Fruit fly (Drosophila melanogaster): ENCODE data around the gene CG44094.

Gene CG44094

dm6 chr3R:14576692-14577646 is 558 bp upstream of the CG44094 start, which contains the start of gene stumps:
Gene stumps (plus strand): TSS chr3R:14577217.
- no peak for TF ChIP-seq brk (GFP tag; optimal IDR thresholded peaks at IDR 0.05)

DNA sequence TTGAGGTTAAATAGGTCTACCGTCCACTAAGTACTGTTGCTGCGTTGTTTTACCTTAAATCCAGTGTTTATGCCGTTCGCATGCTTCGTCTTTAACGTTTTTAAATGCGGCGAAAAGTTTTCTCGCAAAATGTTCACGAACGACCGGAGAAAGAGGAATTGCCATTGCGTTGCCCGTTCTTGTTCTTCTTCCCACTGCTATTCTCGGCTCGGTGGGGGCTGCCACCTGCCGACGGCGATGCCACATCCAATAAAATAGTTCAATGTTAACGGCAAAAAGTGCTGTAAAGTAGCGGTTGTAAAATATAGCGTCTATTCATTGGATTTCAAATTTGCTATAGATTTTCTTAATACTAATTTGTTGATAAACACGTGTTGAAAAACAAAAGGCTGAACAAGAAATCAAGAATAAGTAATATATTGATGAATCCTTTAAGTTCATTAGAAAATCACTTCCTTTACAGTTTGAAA is 658 bp downstream of the CG44094 start, which contains the start of gene CG7987:
Gene CG7987 (minus strand): TSS at position 170 of the 470 bp plus-strand sequence.
- no peak for TF ChIP-seq Hr78 (GFP tag; optimal IDR thresholded peaks at IDR 0.05)
- TF ChIP-seq rgr (GFP tag; optimal IDR thresholded peaks at IDR 0.05): peak; percentile 27
- no peak for TF ChIP-seq sv (GFP tag; optimal IDR thresholded peaks at IDR 0.05)
- TF ChIP-seq CG32264 (GFP tag; optimal IDR thresholded peaks at IDR 0.05): no peak
- no peak for TF ChIP-seq Dif (GFP tag; optimal IDR thresholded peaks at IDR 0.05; ENCODE audit: partially characterized antibody)
- TF ChIP-seq Sp1 (GFP tag; optimal IDR thresholded peaks at IDR 0.05): no peak
- TF ChIP-seq Hr83 (GFP tag; optimal IDR thresholded peaks at IDR 0.05; ENCODE audit: poor library complexity, severe bottlenecking): peak; percentile 7
- no peak for TF ChIP-seq CrebA (GFP tag; optimal IDR thresholded peaks at IDR 0.05; ENCODE audit: borderline replicate concordance)
- peak in 1 of 2 experiments; percentile 37 for TF ChIP-seq foxo (GFP tag; optimal IDR thresholded peaks at IDR 0.05)
- TF ChIP-seq OdsH (GFP tag; optimal IDR thresholded peaks at IDR 0.05): no peak
- TF ChIP-seq h (GFP tag; optimal IDR thresholded peaks at IDR 0.05): peak; percentile 36
- TF ChIP-seq usp (GFP tag; optimal IDR thresholded peaks at IDR 0.05): no peak
- TF ChIP-seq psq (GFP tag; optimal IDR thresholded peaks at IDR 0.05): peak; percentile 95

DNA sequence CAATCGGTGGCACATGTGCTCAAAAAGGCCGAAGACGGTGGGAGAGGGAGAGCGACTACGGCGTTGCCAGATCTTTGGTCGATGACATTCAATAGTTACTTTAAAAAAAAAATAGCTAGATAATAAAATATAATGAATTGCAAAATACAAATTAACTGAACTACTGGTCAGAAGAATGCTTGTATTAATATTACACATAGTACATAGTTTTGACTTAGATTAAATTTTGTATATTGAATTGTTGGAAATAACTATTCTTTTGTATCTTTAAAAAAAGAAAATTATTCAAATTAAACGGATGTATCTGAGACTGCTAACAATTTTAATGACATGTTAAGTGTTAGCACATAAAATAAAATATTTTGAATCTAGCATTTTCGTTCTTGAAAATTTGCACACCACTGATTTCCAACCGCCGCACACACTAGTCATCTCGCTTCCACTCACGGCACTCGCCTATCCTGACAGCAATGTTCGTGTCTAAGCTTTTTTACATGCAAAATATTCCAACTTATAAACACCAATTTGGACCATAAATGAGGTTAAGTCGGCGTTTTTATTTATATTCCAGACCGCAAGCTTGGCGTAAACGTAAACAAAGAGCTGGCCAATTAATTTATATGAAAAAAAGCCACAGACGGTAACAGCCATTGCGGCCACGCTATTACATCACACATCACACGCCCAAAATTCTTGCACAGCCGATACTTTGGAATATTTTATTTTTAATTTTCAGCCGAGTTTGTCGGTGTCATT is 1.3 kb downstream of the CG44094 start:
- TF ChIP-seq Myc (optimal IDR thresholded peaks at IDR 0.05): peak; percentile 87
- TF ChIP-seq Rel (GFP tag; optimal IDR thresholded peaks at IDR 0.05): no peak
- TF ChIP-seq Rel (tag; optimal IDR thresholded peaks at IDR 0.05): no peak
- TF ChIP-seq dmrt93B (GFP tag; optimal IDR thresholded peaks at IDR 0.05): peak; percentile 61
- TF ChIP-seq sv (GFP tag; optimal IDR thresholded peaks at IDR 0.05): peak; percentile 50
- TF ChIP-seq woc (GFP tag; optimal IDR thresholded peaks at IDR 0.05): peak; percentile 68
- TF ChIP-seq dsf (GFP tag; optimal IDR thresholded peaks at IDR 0.05; ENCODE audit: borderline replicate concordance): peak; percentile 14
- TF ChIP-seq br (GFP tag; optimal IDR thresholded peaks at IDR 0.05): peak; percentile 47
- peak; percentile 75 for TF ChIP-seq OdsH (GFP tag; optimal IDR thresholded peaks at IDR 0.05)
- no peak for TF ChIP-seq lola (GFP tag; optimal IDR thresholded peaks at IDR 0.05)
- TF ChIP-seq h (GFP tag; optimal IDR thresholded peaks at IDR 0.05): peak; percentile 61
- peak; percentile 74 for TF ChIP-seq rgr (GFP tag; optimal IDR thresholded peaks at IDR 0.05)
- peak; percentile 60 for TF ChIP-seq fru (GFP tag; optimal IDR thresholded peaks at IDR 0.05)
- TF ChIP-seq psq (GFP tag; optimal IDR thresholded peaks at IDR 0.05): peak; percentile 94
- no peak for TF ChIP-seq CrebA (GFP tag; optimal IDR thresholded peaks at IDR 0.05; ENCODE audit: borderline replicate concordance)
- no peak for TF ChIP-seq Mio (GFP tag; optimal IDR thresholded peaks at IDR 0.05)
- peak; percentile 65 for TF ChIP-seq Jra (GFP tag; optimal IDR thresholded peaks at IDR 0.05)
- peak; percentile 74 for TF ChIP-seq HLH106 (tag; optimal IDR thresholded peaks at IDR 0.05)
- no peak for TF ChIP-seq CG32264 (GFP tag; optimal IDR thresholded peaks at IDR 0.05)
- TF ChIP-seq N (GFP tag; optimal IDR thresholded peaks at IDR 0.05): no peak
- TF ChIP-seq Sp1 (GFP tag; optimal IDR thresholded peaks at IDR 0.05): peak; percentile 70
- no peak for TF ChIP-seq Abd-B (GFP tag; optimal IDR thresholded peaks at IDR 0.05)
- TF ChIP-seq tai (GFP tag; optimal IDR thresholded peaks at IDR 0.05): no peak
- TF ChIP-seq brk (GFP tag; optimal IDR thresholded peaks at IDR 0.05): no peak
- TF ChIP-seq GATAd (GFP tag; optimal IDR thresholded peaks at IDR 0.05): no peak
- peak; percentile 66 for TF ChIP-seq Hnf4 (GFP tag; optimal IDR thresholded peaks at IDR 0.05)
- TF ChIP-seq foxo (GFP tag; optimal IDR thresholded peaks at IDR 0.05): peak in 1 of 2 experiments; percentile 86
- peak; percentile 69 for TF ChIP-seq ey (GFP tag; optimal IDR thresholded peaks at IDR 0.05)
